Fruit fly (Drosophila melanogaster): ENCODE data around the gene PyK.

The PyK gene

dm6 chr3R:22368777-22369214, 1.5 kb downstream of the PyK start (continued):
- TF ChIP-seq dm (GFP tag; optimal IDR thresholded peaks at IDR 0.05) (no peak), toy (GFP tag; IDR thresholded peaks at IDR 0.05) (0 out of 2 replicates have a peak, but pooled peaks have one; percentile 51), CG13123 (GFP tag; optimal IDR thresholded peaks at IDR 0.05) (no peak), CG13296 (GFP tag; optimal IDR thresholded peaks at IDR 0.05) (peak; percentile 59), nerfin-2 (GFP tag; IDR thresholded peaks at IDR 0.05; ENCODE audit: partially characterized antibody) (no peak), ase (GFP tag; IDR thresholded peaks at IDR 0.05) (0 out of 3 replicates have a peak, but pooled peaks have one; percentile 40), CG8924 (tag; optimal IDR thresholded peaks at IDR 0.05) (peak; percentile 67), CG11247 (GFP tag; IDR thresholded peaks at IDR 0.05) (peak; percentile 54; the same call in 1 of the 2 replicates), dysf (GFP tag; IDR thresholded peaks at IDR 0.05) (peak; percentile 82), CG13894 (tag; optimal IDR thresholded peaks at IDR 0.05) (no peak), fru (optimal IDR thresholded peaks at IDR 0.05) (no peak), CG9215 (GFP tag; IDR thresholded peaks at IDR 0.05) (peak; percentile 73), stwl (tag; optimal IDR thresholded peaks at IDR 0.05) (no peak), gsb-n (tag; optimal IDR thresholded peaks at IDR 0.05) (no peak), insv (GFP tag; optimal IDR thresholded peaks at IDR 0.05) (peak in 1 of 2 experiments; percentile 16), repo (GFP tag; optimal IDR thresholded peaks at IDR 0.05) (no peak), Camta (GFP tag; optimal IDR thresholded peaks at IDR 0.05) (peak; percentile 61), p53 (GFP tag; optimal IDR thresholded peaks at IDR 0.05) (no peak), Nf-YA (GFP tag; IDR thresholded peaks at IDR 0.05) (peak; percentile 44; the same call in 1 of the 2 replicates), cwo (GFP tag; optimal IDR thresholded peaks at IDR 0.05) (peak; percentile 55), CG14441 (GFP tag; IDR thresholded peaks at IDR 0.05) (peak; percentile 78), H15 (GFP tag; IDR thresholded peaks at IDR 0.05) (peak; percentile 29; the same call in 1 of the 3 replicates), CG13775 (GFP tag; optimal IDR thresholded peaks at IDR 0.05) (peak; percentile 64), CG32532 (GFP tag; IDR thresholded peaks at IDR 0.05) (peak; percentile 79), otp (GFP tag; IDR thresholded peaks at IDR 0.05) (peak; percentile 69; the same call in 2 of the 3 replicates), Jarid2 (GFP tag; optimal IDR thresholded peaks at IDR 0.05) (peak; percentile 37), CG10267 (tag; optimal IDR thresholded peaks at IDR 0.05) (peak; percentile 43), CG10543 (GFP tag; optimal IDR thresholded peaks at IDR 0.05) (peak; percentile 61), ttk (GFP tag; IDR thresholded peaks at IDR 0.05) (peak; percentile 55), pum (GFP tag; optimal IDR thresholded peaks at IDR 0.05) (no peak), Hr39 (optimal IDR thresholded peaks at IDR 0.05) (no peak), CkIIα-i1 (GFP tag; IDR thresholded peaks at IDR 0.05) (no peak), row (GFP tag; IDR thresholded peaks at IDR 0.05) (peak; percentile 95), CG8281 (tag; optimal IDR thresholded peaks at IDR 0.05) (no peak), crc (GFP tag; optimal IDR thresholded peaks at IDR 0.05) (peak; percentile 46), ap (GFP tag; IDR thresholded peaks at IDR 0.05) (peak; percentile 61; the same call in 1 of the 2 replicates), CG1792 (GFP tag; optimal IDR thresholded peaks at IDR 0.05) (no peak), hth (optimal IDR thresholded peaks at IDR 0.05) (no peak), unpg (GFP tag; optimal IDR thresholded peaks at IDR 0.05) (peak; percentile 57), Scr (GFP tag; IDR thresholded peaks at IDR 0.05; ENCODE audit: partially characterized antibody) (no peak), nerfin-1 (tag; optimal IDR thresholded peaks at IDR 0.05) (no peak), Xbp1 (GFP tag; optimal IDR thresholded peaks at IDR 0.05) (peak; percentile 56), sd (tag; optimal IDR thresholded peaks at IDR 0.05) (no peak), Mes4 (GFP tag; optimal IDR thresholded peaks at IDR 0.05) (no peak), CG4617 (GFP tag; optimal IDR thresholded peaks at IDR 0.05; ENCODE audit: borderline replicate concordance) (peak; percentile 8), CG2202 (tag; optimal IDR thresholded peaks at IDR 0.05) (no peak), CG11723 (GFP tag; optimal IDR thresholded peaks at IDR 0.05) (no peak), Dip2 (GFP tag; IDR thresholded peaks at IDR 0.05) (no peak), B-H1 (GFP tag; IDR thresholded peaks at IDR 0.05) (peak; percentile 42; the same call in 2 of the 3 replicates), nom (GFP tag; optimal IDR thresholded peaks at IDR 0.05) (no peak), CG3995 (GFP tag; optimal IDR thresholded peaks at IDR 0.05) (no peak), Tbp (GFP tag; optimal IDR thresholded peaks at IDR 0.05) (no peak)

All from whole organism, embryonic.